Fruit fly (Drosophila melanogaster) whole organism, embryonic: ENCODE results near the gene PAPLA1.

Experiments used
- CG10274 ChIP-seq: fragments of 200-800 bp; sonication (Bioruptor generic); optimal IDR thresholded peaks from 3 replicates; lab custom pipeline; 2017; ENCODE audit warnings: missing biosample characterization, mild to moderate bottlenecking, missing genetic modification characterization
- CG10431 ChIP-seq: fragments of 200-800 bp; sonication (Bioruptor generic); optimal IDR thresholded peaks from 3 replicates; lab custom pipeline; 2018; ENCODE audit warnings: missing biosample characterization, mild to moderate bottlenecking, missing genetic modification characterization
- CG10959 ChIP-seq: fragments of 200-800 bp; sonication (Bioruptor generic); IDR thresholded peaks from 2 replicates; pipeline ENCODE4 v1.3.6; 2022; ENCODE audit warnings: missing biosample characterization, missing genetic modification characterization
- CG12104 ChIP-seq: fragments of 200-800 bp; sonication (Bioruptor generic); optimal IDR thresholded peaks from 3 replicates; lab custom pipeline; 2016; ENCODE audit warnings: missing biosample characterization, missing genetic modification characterization
- CG15073 ChIP-seq: fragments of 200-800 bp; sonication (Bioruptor generic); optimal IDR thresholded peaks from 2 replicates; lab custom pipeline; 2016; ENCODE audit warnings: missing biosample characterization, missing genetic modification characterization
- CG17361 ChIP-seq: fragments of 200-800 bp; sonication (Bioruptor generic); IDR thresholded peaks from 3 replicates; pipeline ENCODE4 v1.3.6; 2022; ENCODE audit warnings: missing biosample characterization, missing genetic modification characterization
- CG17612 ChIP-seq: fragments of 200-800 bp; sonication (Bioruptor generic); IDR thresholded peaks from 2 replicates; pipeline ENCODE4 v1.3.6; 2022; ENCODE audit warnings: missing biosample characterization, missing genetic modification characterization
- CG2712 ChIP-seq: fragments of 200-800 bp; optimal IDR thresholded peaks from 3 replicates; lab custom pipeline; 2019; ENCODE audit warnings: missing biosample characterization, mild to moderate bottlenecking, missing genetic modification characterization, moderate library complexity
- CG30403 ChIP-seq: fragments of 200-800 bp; sonication (Bioruptor generic); optimal IDR thresholded peaks from 3 replicates; lab custom pipeline; 2016; ENCODE audit warnings: missing biosample characterization, missing genetic modification characterization
- CG6272 ChIP-seq: fragments of 200-800 bp; sonication (Bioruptor generic); IDR thresholded peaks from 2 replicates; pipeline ENCODE4 v1.3.6; 2022; ENCODE audit warnings: missing biosample characterization, missing genetic modification characterization
- CG7839 ChIP-seq: fragments of 200-800 bp; sonication (Bioruptor generic); optimal IDR thresholded peaks from 3 replicates; lab custom pipeline; 2018; ENCODE audit warnings: missing biosample characterization, mild to moderate bottlenecking, missing genetic modification characterization, moderate library complexity
- D19A ChIP-seq: fragments of 200-800 bp; optimal IDR thresholded peaks from 3 replicates; lab custom pipeline; 2019; ENCODE audit warnings: missing biosample characterization, mild to moderate bottlenecking, missing genetic modification characterization, moderate library complexity
- E2f1 ChIP-seq: fragments of 200-800 bp; sonication (Bioruptor generic); IDR thresholded peaks from 2 replicates; pipeline ENCODE4 v1.3.6; 2022; ENCODE audit warnings: missing biosample characterization, missing genetic modification characterization
- Hmr ChIP-seq: fragments of 200-800 bp; sonication (Bioruptor generic); optimal IDR thresholded peaks from 3 replicates; lab custom pipeline; 2017; ENCODE audit warnings: mild to moderate bottlenecking, missing biosample characterization, missing genetic modification reagents, missing genetic modification characterization
- Hr51 ChIP-seq, 2 experiments: fragments of 200-800 bp; sonication (Bioruptor generic); optimal IDR thresholded peaks; 2 replicates in 1 of 2; 3 replicates in 1 of 2; lab custom pipeline; 2016 to 2018; ENCODE audit warnings: missing biosample characterization in 2 of 2, missing genetic modification characterization in 2 of 2, mild to moderate bottlenecking in 1 of 2, moderate library complexity in 1 of 2
- Kr ChIP-seq: fragments of 200-800 bp; sonication (Bioruptor generic); optimal IDR thresholded peaks from 2 replicates; lab custom pipeline; 2017; ENCODE audit warnings: missing biosample characterization, mild to moderate bottlenecking, missing genetic modification characterization
- Lim3 ChIP-seq: fragments of 200-800 bp; sonication (Bioruptor generic); IDR thresholded peaks from 2 replicates; pipeline ENCODE4 v1.3.6; 2022; ENCODE audit warnings: missing biosample characterization, missing genetic modification characterization
- Lpt ChIP-seq: fragments of >200 bp; optimal IDR thresholded peaks from 2 replicates; lab custom pipeline; 2018; ENCODE audit warnings: missing biosample characterization, missing genetic modification characterization
- MBD-R2 ChIP-seq: fragments of 200-800 bp; sonication (Bioruptor generic); IDR thresholded peaks from 2 replicates; pipeline ENCODE4 v1.3.6; 2022; ENCODE audit warnings: missing biosample characterization, missing genetic modification characterization
- MESR4 ChIP-seq: fragments of 200-800 bp; sonication (Bioruptor generic); optimal IDR thresholded peaks from 2 replicates; lab custom pipeline; 2018; ENCODE audit warnings: missing biosample characterization, mild to moderate bottlenecking, missing genetic modification characterization, moderate library complexity
- Med ChIP-seq: fragments of 200-800 bp; sonication (Bioruptor generic); peaks from one replicate; lab custom pipeline; 2016; ENCODE audit warnings: missing biosample characterization, missing genetic modification characterization, mild to moderate bottlenecking, inconsistent platforms, moderate library complexity
- Stat92E ChIP-seq, 3 experiments: fragments of >200 bp in 2 of 3; fragments of 200-800 bp in 1 of 3; sonication (Bioruptor generic) in 1 of 3; optimal IDR thresholded peaks; 2 replicates each; lab custom pipeline; 2017 to 2019; ENCODE audit warnings: missing biosample characterization in 3 of 3, missing genetic modification characterization in 3 of 3, mild to moderate bottlenecking in 1 of 3, moderate library complexity in 1 of 3
- Xrp1 ChIP-seq: fragments of 200-800 bp; sonication (Bioruptor generic); IDR thresholded peaks from 2 replicates; pipeline ENCODE4 v1.3.6; 2022; ENCODE audit warnings: missing biosample characterization, missing genetic modification characterization
- crc ChIP-seq: fragments of 200-800 bp; sonication (Bioruptor generic); optimal IDR thresholded peaks from 2 replicates; lab custom pipeline; 2016; ENCODE audit warnings: missing biosample characterization, missing genetic modification characterization
- crol ChIP-seq: fragments of 200-800 bp; sonication (Bioruptor generic); IDR thresholded peaks from 2 replicates; pipeline ENCODE4 v1.3.6; 2022; ENCODE audit warnings: missing biosample characterization, missing genetic modification characterization
- disco-r ChIP-seq: fragments of 200-800 bp; sonication (Bioruptor generic); optimal IDR thresholded peaks from 2 replicates; lab custom pipeline; 2016; ENCODE audit warnings: missing biosample characterization, missing genetic modification characterization
- dmrt99B ChIP-seq: fragments of 200-800 bp; sonication (Bioruptor generic); optimal IDR thresholded peaks from 2 replicates; lab custom pipeline; 2018; ENCODE audit warnings: missing biosample characterization, mild to moderate bottlenecking, missing genetic modification characterization, moderate library complexity
- en ChIP-seq: fragments of 200-800 bp; sonication (Bioruptor generic); optimal IDR thresholded peaks from 2 replicates; lab custom pipeline; 2016; ENCODE audit warnings: missing biosample characterization, missing genetic modification characterization
- exex ChIP-seq: fragments of 200-800 bp; sonication (Bioruptor generic); optimal IDR thresholded peaks from 4 replicates; lab custom pipeline; 2018; ENCODE audit warnings: missing biosample characterization, mild to moderate bottlenecking, missing genetic modification characterization, moderate library complexity
- eyg ChIP-seq: fragments of 200-800 bp; sonication (Bioruptor generic); optimal IDR thresholded peaks from 3 replicates; lab custom pipeline; 2016; ENCODE audit warnings: missing biosample characterization, missing genetic modification characterization
- fd102C ChIP-seq: fragments of 200-800 bp; sonication (Bioruptor generic); optimal IDR thresholded peaks from 2 replicates; lab custom pipeline; 2018; ENCODE audit warnings: missing biosample characterization, mild to moderate bottlenecking, missing genetic modification characterization, moderate library complexity
- fd64A ChIP-seq: fragments of 200-800 bp; sonication (Bioruptor generic); optimal IDR thresholded peaks from 3 replicates; lab custom pipeline; 2018; ENCODE audit warnings: missing biosample characterization, mild to moderate bottlenecking, missing genetic modification characterization
- ham ChIP-seq: fragments of 200-800 bp; sonication (Bioruptor generic); IDR thresholded peaks from 2 replicates; pipeline ENCODE4 v1.3.6; 2022; ENCODE audit warnings: missing biosample characterization, missing genetic modification characterization
- inv ChIP-seq: fragments of 200-800 bp; sonication (Bioruptor generic); IDR thresholded peaks from 2 replicates; pipeline ENCODE4 v1.3.6; 2022; ENCODE audit warnings: missing biosample characterization, missing genetic modification characterization; ENCODE audit not compliant: partially characterized antibody
- luna ChIP-seq: fragments of 200-800 bp; sonication (Bioruptor generic); optimal IDR thresholded peaks from 2 replicates; lab custom pipeline; 2016; ENCODE audit warnings: missing biosample characterization, missing genetic modification characterization
- mld ChIP-seq: fragments of 200-800 bp; sonication (Bioruptor generic); IDR thresholded peaks from 3 replicates; pipeline ENCODE4 v1.3.6; 2022; ENCODE audit warnings: missing biosample characterization, missing genetic modification characterization; ENCODE audit not compliant: partially characterized antibody
- nmo ChIP-seq: fragments of 200-800 bp; sonication (Bioruptor generic); optimal IDR thresholded peaks from 2 replicates; lab custom pipeline; 2018; ENCODE audit warnings: missing biosample characterization, mild to moderate bottlenecking, missing genetic modification characterization, moderate library complexity
- pan ChIP-seq, 4 experiments: fragments of >200 bp in 3 of 4; fragments of 200-800 bp in 1 of 4; sonication (Bioruptor generic) in 1 of 4; optimal IDR thresholded peaks in 3 of 4; IDR thresholded peaks in 1 of 4; 2 replicates each; pipeline versions ENCODE4 v1.3.6 to Lab custom; 2017 to 2022; ENCODE audit warnings: missing biosample characterization in 2 of 4, missing genetic modification characterization in 2 of 4, mixed read lengths in 1 of 4
- pfk ChIP-seq: fragments of 200-800 bp; sonication (Bioruptor generic); optimal IDR thresholded peaks from 2 replicates; lab custom pipeline; 2018; ENCODE audit warnings: missing biosample characterization, mild to moderate bottlenecking, missing genetic modification characterization, moderate library complexity
- phol ChIP-seq: fragments of 200-800 bp; sonication (Bioruptor generic); optimal IDR thresholded peaks from 3 replicates; lab custom pipeline; 2018; ENCODE audit warnings: missing biosample characterization, mild to moderate bottlenecking, missing genetic modification characterization, moderate library complexity
- pros ChIP-seq: fragments of 200-800 bp; sonication (Bioruptor generic); optimal IDR thresholded peaks from 3 replicates; lab custom pipeline; 2019; ENCODE audit warnings: missing biosample characterization, mild to moderate bottlenecking, missing genetic modification characterization, moderate library complexity
- sc ChIP-seq, 3 experiments: fragments of >200 bp in 2 of 3; fragments of 200-800 bp in 1 of 3; sonication (Bioruptor generic) in 1 of 3; optimal IDR thresholded peaks; 2 replicates in 2 of 3; 3 replicates in 1 of 3; lab custom pipeline; 2017; ENCODE audit warnings: mild to moderate bottlenecking in 1 of 3, missing biosample characterization in 1 of 3, missing genetic modification characterization in 1 of 3, missing genetic modification reagents in 1 of 3
- sna ChIP-seq: fragments of 200-800 bp; sonication (Bioruptor generic); IDR thresholded peaks from 2 replicates; pipeline ENCODE4 v1.3.6; 2022; ENCODE audit warnings: missing biosample characterization, missing genetic modification characterization; ENCODE audit not compliant: partially characterized antibody
- tll ChIP-seq, 2 experiments: fragments of 200-800 bp in 1 of 2; fragments of >200 bp in 1 of 2; sonication (Bioruptor generic) in 1 of 2; optimal IDR thresholded peaks; 2 replicates each; lab custom pipeline; 2017 to 2019; ENCODE audit warnings: missing biosample characterization in 2 of 2, missing genetic modification characterization in 2 of 2, mild to moderate bottlenecking in 1 of 2, moderate library complexity in 1 of 2
- twi ChIP-seq: fragments of 200-800 bp; optimal IDR thresholded peaks from 2 replicates; lab custom pipeline; 2019; ENCODE audit warnings: missing biosample characterization, mild to moderate bottlenecking, missing genetic modification characterization, moderate library complexity
- vvl ChIP-seq: fragments of 200-800 bp; sonication (Bioruptor generic); IDR thresholded peaks from 2 replicates; pipeline ENCODE4 v1.3.6; 2022; ENCODE audit warnings: missing biosample characterization, missing genetic modification characterization

The PAPLA1 gene

DNA sequence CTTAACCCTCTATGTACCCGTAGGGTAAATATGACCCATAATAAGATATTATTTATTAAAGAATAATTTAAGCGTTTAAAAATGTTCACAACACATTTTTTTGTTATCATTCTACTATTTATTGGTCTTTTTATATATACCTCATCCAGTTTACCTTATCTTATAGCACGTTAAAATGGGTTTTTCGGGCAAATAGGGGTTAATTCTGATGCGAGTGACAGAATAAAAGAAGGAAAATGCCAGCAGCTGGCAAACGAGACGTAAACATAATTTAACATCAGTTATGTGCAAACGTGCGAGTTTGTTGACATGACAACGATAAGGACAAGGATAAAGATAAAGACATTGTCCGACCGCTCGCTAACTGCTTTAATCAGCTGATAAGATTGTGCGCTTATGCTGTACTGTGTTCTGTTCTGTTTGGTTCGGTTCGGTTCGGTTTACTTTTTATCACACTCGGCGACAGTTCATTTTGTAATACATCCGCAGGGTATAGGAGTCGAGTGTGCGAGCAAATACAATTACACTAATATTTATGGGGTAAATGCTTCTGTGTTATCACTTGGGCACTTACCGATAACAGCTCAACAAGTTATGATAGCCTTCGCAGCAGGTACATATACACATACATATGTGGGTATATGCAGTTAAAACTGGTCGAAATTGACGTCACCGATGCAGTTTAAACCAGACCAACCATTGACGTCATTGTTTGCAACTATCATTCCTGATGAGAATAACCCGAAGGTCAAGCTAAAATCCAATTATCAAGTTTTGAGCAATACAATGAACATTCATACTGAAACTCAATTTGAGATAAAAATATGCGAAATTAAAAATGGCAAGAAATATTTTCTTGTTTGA lies 58.7 kb downstream of the PAPLA1 start (continued):
- TF ChIP-seq CG30403 (GFP tag; lab: Kevin White, UChicago) (no peak), en (GFP tag; lab: Kevin White, UChicago) (no peak), ham (GFP tag; lab: Robert Waterston, UW) (no peak), phol (peak; percentile 23), Lim3 (GFP tag; lab: Robert Waterston, UW) (no peak), CG6272 (GFP tag; lab: Robert Waterston, UW) (no peak), CG7839 (tag; lab: Kevin White, UChicago) (peak; percentile 24), Hmr (GFP tag; lab: Kevin White, UChicago) (peak; percentile 26), CG12104 (GFP tag; lab: Kevin White, UChicago) (peak; percentile 24), Xrp1 (GFP tag; lab: Robert Waterston, UW) (0 out of 2 replicates have a peak, but pooled peaks have one; percentile 27), fd64A (GFP tag; lab: Kevin White, UChicago) (peak; percentile 40), CG2712 (tag; lab: Kevin White, UChicago) (peak; percentile 23), Hr51 (GFP tag; optimal IDR thresholded peaks at IDR 0.05; lab: Kevin White, UChicago) (peak in 1 of 2 experiments; percentile 45), pfk (GFP tag; lab: Kevin White, UChicago) (peak; percentile 19), crol (GFP tag; lab: Robert Waterston, UW) (no peak), exex (tag; lab: Kevin White, UChicago) (peak; percentile 99), CG17361 (peak; percentile 31; the same call in 1 of the 3 replicates), MESR4 (no peak), dmrt99B (tag; lab: Kevin White, UChicago) (peak; percentile 18), CG17612 (GFP tag; lab: Robert Waterston, UW) (0 out of 2 replicates have a peak, but pooled peaks have one; percentile 25), pan (optimal IDR thresholded peaks at IDR 0.05; lab: Kevin White, UChicago) (no peak), pan (GFP tag; optimal IDR thresholded peaks at IDR 0.05 in 1 of 2, IDR thresholded peaks at IDR 0.05 in 1 of 2) (no peak), pros (peak; percentile 53), sna (GFP tag; lab: Robert Waterston, UW) (no peak), CG10431 (GFP tag; lab: Kevin White, UChicago) (no peak), vvl (GFP tag; lab: Robert Waterston, UW) (no peak), CG15073 (GFP tag; lab: Kevin White, UChicago) (no peak), fd102C (GFP tag; lab: Kevin White, UChicago) (no peak), Lpt (GFP tag; lab: Kevin White, UChicago) (no peak), CG10959 (GFP tag; lab: Robert Waterston, UW) (no peak), crc (GFP tag; lab: Kevin White, UChicago) (no peak), MBD-R2 (GFP tag; lab: Robert Waterston, UW) (no peak), eyg (no peak), D19A (no peak), inv (GFP tag; lab: Robert Waterston, UW) (no peak), Kr (GFP tag; lab: Kevin White, UChicago) (peak; percentile 34), sc (optimal IDR thresholded peaks at IDR 0.05; lab: Kevin White, UChicago) (no peak), sc (GFP tag; optimal IDR thresholded peaks at IDR 0.05; lab: Kevin White, UChicago) (no peak), CG10274 (GFP tag; lab: Kevin White, UChicago) (no peak), Stat92E (GFP tag; optimal IDR thresholded peaks at IDR 0.05; lab: Kevin White, UChicago) (peak in 1 of 3 experiments; percentile 62), Med (peak; percentile 28), disco-r (GFP tag; lab: Kevin White, UChicago) (no peak), mld (GFP tag; lab: Robert Waterston, UW) (no peak), nmo (GFP tag; lab: Kevin White, UChicago) (peak; percentile 8), tll (GFP tag; optimal IDR thresholded peaks at IDR 0.05; lab: Kevin White, UChicago) (peak in 1 of 2 experiments; percentile 53), E2f1 (GFP tag; lab: Robert Waterston, UW) (no peak), luna (GFP tag; lab: Kevin White, UChicago) (no peak), twi (tag; lab: Kevin White, UChicago) (peak; percentile 53)
